Worm (Caenorhabditis elegans) whole organism, mixed stage, embryonic: ENCODE results near the gene ift-74.

Experiments
- M03D4.4 ChIP-seq: sonication (generic microtip); optimal IDR thresholded peaks from 2 replicates; lab custom pipeline; 2017; ENCODE audit warnings: mild to moderate bottlenecking, missing genetic modification characterization, missing compliant biosample characterization
- ceh-39 ChIP-seq: fragments of 150-350 bp; optimal IDR thresholded peaks from 2 replicates; lab custom pipeline; 2014; ENCODE audit warnings: missing biosample characterization, missing genetic modification characterization
- ceh-43 ChIP-seq: fragments of 200-800 bp; sonication (Bioruptor generic); optimal IDR thresholded peaks from 2 replicates; lab custom pipeline; 2018; ENCODE audit warnings: mild to moderate bottlenecking, missing genetic modification characterization, moderate library complexity, missing compliant biosample characterization
- ceh-83 ChIP-seq: fragments of 200-800 bp; sonication (Bioruptor generic); optimal IDR thresholded peaks from 2 replicates; lab custom pipeline; 2018; ENCODE audit warnings: mild to moderate bottlenecking, missing genetic modification characterization, missing compliant biosample characterization
- ces-1 ChIP-seq: fragments of 150-350 bp; optimal IDR thresholded peaks from 2 replicates; lab custom pipeline; 2014; ENCODE audit warnings: missing biosample characterization, missing genetic modification reagents, missing genetic modification characterization
- elt-1 ChIP-seq: sonication (generic microtip); optimal IDR thresholded peaks from 2 replicates; lab custom pipeline; 2017; ENCODE audit warnings: missing genetic modification characterization, mild to moderate bottlenecking, missing compliant biosample characterization, antibody characterized with exemption, moderate library complexity, borderline replicate concordance; ENCODE audit not compliant: insufficient read depth
- elt-3 ChIP-seq: fragments of 150-350 bp; optimal IDR thresholded peaks from 2 replicates; lab custom pipeline; 2014; ENCODE audit warnings: missing biosample characterization, missing genetic modification characterization
- flh-1 ChIP-seq: fragments of 200-800 bp; sonication (Bioruptor generic); optimal IDR thresholded peaks from 2 replicates; lab custom pipeline; 2018; ENCODE audit warnings: mild to moderate bottlenecking, missing genetic modification characterization, moderate library complexity, missing compliant biosample characterization
- ham-2 ChIP-seq: fragments of 200-800 bp; sonication (Bioruptor generic); optimal IDR thresholded peaks from 2 replicates; lab custom pipeline; 2018; ENCODE audit warnings: mild to moderate bottlenecking, missing genetic modification characterization, missing compliant biosample characterization
- hlh-1 ChIP-seq: fragments of 150-350 bp; optimal IDR thresholded peaks from 2 replicates; lab custom pipeline; 2014; ENCODE audit warnings: missing biosample characterization, missing genetic modification reagents, missing genetic modification characterization
- lin-13 ChIP-seq: fragments of 150-350 bp; optimal IDR thresholded peaks from 2 replicates; lab custom pipeline; 2014; ENCODE audit warnings: missing biosample characterization, missing genetic modification characterization
- lin-32 ChIP-seq: fragments of 200-800 bp; sonication (Bioruptor generic); optimal IDR thresholded peaks from 2 replicates; lab custom pipeline; 2018; ENCODE audit warnings: mild to moderate bottlenecking, missing genetic modification characterization, missing compliant biosample characterization
- lsy-2 ChIP-seq: fragments of 150-350 bp; optimal IDR thresholded peaks from 2 replicates; lab custom pipeline; 2014; ENCODE audit warnings: missing biosample characterization, missing genetic modification characterization
- mab-5 ChIP-seq: fragments of 150-350 bp; optimal IDR thresholded peaks from 2 replicates; lab custom pipeline; 2014; ENCODE audit warnings: missing biosample characterization, missing genetic modification characterization
- mep-1 ChIP-seq: fragments of 150-350 bp; optimal IDR thresholded peaks from 2 replicates; lab custom pipeline; 2017; ENCODE audit warnings: missing biosample characterization, missing genetic modification reagents, missing genetic modification characterization, inconsistent platforms
- nhr-12 ChIP-seq: fragments of 150-350 bp; optimal IDR thresholded peaks from 2 replicates; lab custom pipeline; 2014; ENCODE audit warnings: missing biosample characterization, missing genetic modification characterization
- nhr-2 ChIP-seq: fragments of 150-350 bp; optimal IDR thresholded peaks from 2 replicates; lab custom pipeline; 2014; ENCODE audit warnings: missing biosample characterization, missing genetic modification characterization
- nhr-237 ChIP-seq: fragments of 150-350 bp; optimal IDR thresholded peaks from 2 replicates; lab custom pipeline; 2014; ENCODE audit warnings: missing biosample characterization, missing genetic modification characterization
- nhr-76 ChIP-seq: sonication (generic microtip); optimal IDR thresholded peaks from 2 replicates; lab custom pipeline; 2017; ENCODE audit warnings: missing biosample characterization, missing genetic modification characterization
- pha-4 ChIP-seq: fragments of 150-350 bp; optimal IDR thresholded peaks from 2 replicates; lab custom pipeline; 2018; ENCODE audit warnings: missing biosample characterization, missing genetic modification reagents, missing genetic modification characterization
- sem-2 ChIP-seq: fragments of 200-800 bp; sonication (Bioruptor generic); optimal IDR thresholded peaks from 2 replicates; lab custom pipeline; 2018; ENCODE audit warnings: mild to moderate bottlenecking, missing genetic modification characterization, missing compliant biosample characterization
- snpc-4 ChIP-seq: fragments of 150-350 bp; optimal IDR thresholded peaks from 2 replicates; lab custom pipeline; 2014; ENCODE audit warnings: missing biosample characterization, missing genetic modification characterization
- sptf-1 ChIP-seq: sonication (generic microtip); optimal IDR thresholded peaks from 2 replicates; lab custom pipeline; 2017; ENCODE audit warnings: mild to moderate bottlenecking, missing genetic modification characterization, moderate library complexity, missing compliant biosample characterization
- unc-120 ChIP-seq: sonication (generic microtip); optimal IDR thresholded peaks from 2 replicates; lab custom pipeline; 2017; ENCODE audit warnings: missing genetic modification characterization, missing compliant biosample characterization; ENCODE audit not compliant: poor library complexity, severe bottlenecking
- unc-39 ChIP-seq: fragments of 150-350 bp; optimal IDR thresholded peaks from 2 replicates; lab custom pipeline; 2014; ENCODE audit warnings: missing biosample characterization, missing genetic modification characterization
- unc-62 ChIP-seq: fragments of 150-350 bp; optimal IDR thresholded peaks from 2 replicates; lab custom pipeline; 2014; ENCODE audit warnings: missing biosample characterization, missing genetic modification reagents, missing genetic modification characterization
- zip-8 ChIP-seq: fragments of 150-350 bp; optimal IDR thresholded peaks from 2 replicates; lab custom pipeline; 2014; ENCODE audit warnings: missing biosample characterization, missing genetic modification characterization

ift-74 gene

DNA sequence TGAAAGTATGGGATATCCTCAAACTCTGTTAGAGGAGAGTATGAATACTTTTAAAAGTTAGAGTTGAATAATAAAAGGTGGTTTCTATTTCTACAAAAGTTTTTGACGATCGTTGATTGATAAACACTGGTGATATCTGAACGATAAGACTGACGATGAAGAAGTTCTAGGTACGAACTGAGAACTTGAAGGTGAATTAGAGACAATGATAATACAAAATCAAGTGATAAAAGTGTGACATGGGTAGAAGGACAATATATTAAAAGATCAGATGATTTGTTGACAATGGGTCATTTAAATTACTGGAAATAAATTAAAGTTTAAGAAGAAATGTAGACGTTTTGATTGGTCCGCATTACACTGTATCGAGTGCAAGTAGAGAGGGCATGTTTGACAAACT is 15.6 kb downstream of the ift-74 start, which contains the start of gene C18H9.5:
C18H9.5 (minus strand) TSS at position 179 of the 400 bp plus-strand sequence.
- TF ChIP-seq elt-3 (tag; lab: Kevin White, UChicago): no peak
- no peak for TF ChIP-seq lin-13
- TF ChIP-seq nhr-237 (tag; lab: Kevin White, UChicago): no peak
- no peak for TF ChIP-seq mep-1 (tag; lab: Kevin White, UChicago)
- no peak for TF ChIP-seq lsy-2 (tag; lab: Kevin White, UChicago)
- TF ChIP-seq hlh-1 (tag; lab: Kevin White, UChicago): no peak
- TF ChIP-seq nhr-76 (tag; lab: Kevin White, UChicago): no peak
- TF ChIP-seq pha-4 (tag; lab: Kevin White, UChicago): no peak
- TF ChIP-seq nhr-12: no peak

DNA sequence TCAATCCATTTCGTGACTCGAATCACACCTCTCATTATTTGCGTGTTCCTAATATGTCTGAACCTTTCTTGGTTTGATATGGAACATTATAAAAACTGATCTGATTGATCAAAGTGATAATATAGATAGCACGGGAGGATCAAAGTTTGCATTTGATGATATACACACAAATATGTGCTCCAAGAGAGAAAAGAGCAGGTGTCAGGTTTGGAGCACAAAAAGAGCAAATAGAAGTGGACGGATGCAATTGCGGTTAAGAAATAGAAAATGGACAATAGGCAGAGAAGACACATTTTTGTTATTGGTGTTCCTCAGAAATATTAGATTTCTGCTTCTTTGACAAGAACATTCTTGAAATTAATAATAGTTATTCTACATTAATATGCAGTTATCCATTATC is 19.0 kb downstream of the ift-74 start, which contains the start of gene C18H9.1:
C18H9.1 (plus strand) TSS at position 301 of the 400 bp plus-strand sequence.
- TF ChIP-seq hlh-1 (tag; lab: Kevin White, UChicago) (no peak), unc-39 (tag; lab: Kevin White, UChicago) (no peak), mab-5 (tag; lab: Kevin White, UChicago) (no peak), lin-13 (no peak), nhr-237 (tag; lab: Kevin White, UChicago) (no peak), flh-1 (GFP tag; lab: Kevin White, UChicago) (no peak), M03D4.4 (tag; lab: Kevin White, UChicago) (no peak), ceh-39 (no peak), unc-62 (GFP tag; lab: Kevin White, UChicago) (no peak), elt-3 (tag; lab: Kevin White, UChicago) (no peak), lin-32 (GFP tag; lab: Kevin White, UChicago) (no peak), sem-2 (GFP tag; lab: Kevin White, UChicago) (no peak), snpc-4 (tag; lab: Kevin White, UChicago) (no peak)

DNA sequence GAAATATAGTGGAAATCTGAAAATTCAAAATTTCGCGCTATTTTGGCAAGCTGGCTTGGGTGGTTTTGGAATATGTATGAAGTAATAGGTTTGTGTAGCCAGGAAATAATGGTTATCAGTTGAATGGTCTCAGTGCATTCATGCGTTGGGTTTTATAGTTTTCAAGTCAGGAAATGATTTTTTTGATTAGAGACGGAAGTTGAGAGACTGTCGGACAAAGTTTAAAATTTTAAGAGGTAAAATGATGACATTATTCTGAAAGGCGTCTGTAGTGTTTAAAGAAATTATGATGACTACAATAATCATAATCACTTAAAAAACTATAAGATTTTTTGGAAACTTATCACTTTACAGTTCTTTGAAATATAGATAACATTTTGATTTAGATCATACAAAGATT is 21.7 kb downstream of the ift-74 start, which contains the start of gene C18H9.6:
C18H9.6 (minus strand) TSS at position 129 of the 400 bp plus-strand sequence.
- no peak for TF ChIP-seq sptf-1
- TF ChIP-seq lin-13: no peak

DNA sequence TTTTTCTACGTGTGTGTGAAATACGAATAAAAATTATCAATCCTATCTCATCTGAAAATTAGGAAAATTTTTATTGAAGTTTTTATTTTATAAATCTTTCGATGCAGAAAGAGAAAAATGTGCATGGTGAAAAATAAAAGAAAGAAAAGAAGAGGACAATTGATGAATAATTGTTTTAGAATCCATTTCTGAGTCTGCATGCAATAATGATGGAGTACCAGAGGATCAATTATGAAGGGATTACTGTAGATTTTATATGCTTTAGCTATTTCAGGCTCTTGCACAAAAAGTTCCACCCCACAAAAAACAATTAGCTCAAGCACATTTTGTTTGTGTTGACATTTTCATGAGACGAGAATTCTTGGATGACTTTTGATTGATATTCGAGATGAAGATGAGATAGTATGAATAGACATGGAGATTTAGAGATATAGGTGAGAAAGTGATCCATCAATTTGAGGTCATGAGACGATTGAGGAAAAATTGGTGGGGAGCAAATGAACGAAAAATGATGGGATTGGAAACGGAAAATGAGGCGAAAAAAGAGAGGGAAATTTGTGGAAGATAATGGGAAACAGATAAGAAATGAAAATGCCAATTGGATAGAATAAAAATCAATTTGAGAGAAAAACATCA is 25.9 kb downstream of the ift-74 start, which contains the start of gene rpy-1:
rpy-1 (minus strand) TSS at position 51 of the 636 bp plus-strand sequence.
- TF ChIP-seq hlh-1 (tag; lab: Kevin White, UChicago) (no peak), unc-120 (tag; lab: Kevin White, UChicago) (peak; percentile 35), zip-8 (tag; lab: Kevin White, UChicago) (no peak), M03D4.4 (tag; lab: Kevin White, UChicago) (no peak), nhr-2 (tag; lab: Kevin White, UChicago) (no peak), ces-1 (GFP tag; lab: Kevin White, UChicago) (no peak), ceh-43 (GFP tag; lab: Kevin White, UChicago) (no peak), ham-2 (GFP tag; lab: Kevin White, UChicago) (no peak), mep-1 (tag; lab: Kevin White, UChicago) (no peak), unc-62 (GFP tag; lab: Kevin White, UChicago) (peak; percentile 85), ceh-83 (GFP tag; lab: Kevin White, UChicago) (no peak)

DNA sequence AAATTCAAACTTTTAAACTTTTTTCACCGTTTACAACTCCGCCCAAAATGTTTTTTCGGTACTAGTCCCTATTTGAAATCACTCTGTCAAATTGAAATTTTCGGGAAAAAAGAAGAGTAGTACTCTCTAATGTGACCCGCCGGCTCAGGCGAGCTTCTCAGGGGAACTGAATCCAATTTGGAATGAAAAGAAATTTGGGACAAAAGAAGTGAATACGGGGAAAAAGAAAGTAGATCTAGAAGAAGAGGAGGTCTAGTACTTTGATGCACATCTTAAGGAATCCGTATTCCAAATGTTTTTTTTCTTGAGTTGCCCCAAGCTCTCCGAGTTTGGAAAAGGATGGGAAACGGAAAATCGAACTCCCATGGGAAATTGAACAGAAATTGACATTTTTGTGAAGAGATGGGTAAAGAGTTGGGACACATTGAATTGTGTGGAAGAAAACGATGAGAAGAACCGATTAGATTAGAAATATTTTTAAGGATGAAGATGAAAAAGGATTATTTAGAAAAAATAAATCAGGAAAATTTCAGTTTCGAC is 26.8 kb downstream of the ift-74 start:
- peak; percentile 82 for TF ChIP-seq ces-1 (GFP tag; lab: Kevin White, UChicago)
- no peak for TF ChIP-seq elt-1 (tag; lab: Kevin White, UChicago)
